Worm (Caenorhabditis elegans) whole organism, L3 larva: ENCODE data around the gene K03B8.6.

Experiments
- ZK546.5 ChIP-seq: sonication (generic microtip); optimal IDR thresholded peaks from 2 replicates; lab custom pipeline; 2017; ENCODE audit warnings: missing biosample characterization, missing genetic modification characterization
- ama-1 ChIP-seq: fragments of 150-350 bp; optimal IDR thresholded peaks from 2 replicates; lab custom pipeline; 2018
- ceh-16 ChIP-seq: sonication (generic microtip); optimal IDR thresholded peaks from 2 replicates; lab custom pipeline; 2017; ENCODE audit warnings: missing biosample characterization, missing genetic modification characterization
- ceh-28 ChIP-seq: fragments of 150-350 bp; optimal IDR thresholded peaks from 2 replicates; lab custom pipeline; 2014; ENCODE audit warnings: missing biosample characterization, missing genetic modification reagents, missing genetic modification characterization
- ceh-9 ChIP-seq: sonication (generic microtip); optimal IDR thresholded peaks from 2 replicates; lab custom pipeline; 2018; ENCODE audit warnings: missing biosample characterization, missing genetic modification characterization
- daf-12 ChIP-seq: fragments of 150-350 bp; optimal IDR thresholded peaks from 2 replicates; lab custom pipeline; 2014; ENCODE audit warnings: missing biosample characterization, missing genetic modification reagents, missing genetic modification characterization
- egl-5 ChIP-seq: fragments of 150-350 bp; optimal IDR thresholded peaks from 2 replicates; lab custom pipeline; 2017; ENCODE audit warnings: missing biosample characterization, missing genetic modification reagents, missing genetic modification characterization, inconsistent platforms
- elt-2 ChIP-seq: sonication (generic microtip); optimal IDR thresholded peaks from 2 replicates; lab custom pipeline; 2016; ENCODE audit warnings: missing genetic modification reagents, mild to moderate bottlenecking, missing genetic modification characterization, missing compliant biosample characterization
- elt-3 ChIP-seq, 3 experiments: fragments of 150-350 bp in 1 of 3; sonication (generic microtip) in 2 of 3; optimal IDR thresholded peaks; 2 replicates in 2 of 3; 4 replicates in 1 of 3; lab custom pipeline; 2014 to 2017; ENCODE audit warnings: missing biosample characterization in 3 of 3, missing genetic modification characterization in 3 of 3
- eor-1 ChIP-seq, 2 experiments: fragments of 150-350 bp; optimal IDR thresholded peaks; 2 replicates each; lab custom pipeline; 2014 to 2018; ENCODE audit warnings: missing biosample characterization in 2 of 2, missing genetic modification characterization in 2 of 2
- fkh-10 ChIP-seq: sonication (generic microtip); optimal IDR thresholded peaks from 2 replicates; lab custom pipeline; 2017; ENCODE audit warnings: missing biosample characterization, missing genetic modification reagents, missing genetic modification characterization
- fos-1 ChIP-seq: fragments of 150-350 bp; optimal IDR thresholded peaks from 2 replicates; lab custom pipeline; 2014; ENCODE audit warnings: missing biosample characterization, missing genetic modification characterization
- jun-1 ChIP-seq: fragments of 150-350 bp; optimal IDR thresholded peaks from 2 replicates; lab custom pipeline; 2014; ENCODE audit warnings: missing biosample characterization, missing genetic modification reagents, missing genetic modification characterization
- lin-15B ChIP-seq: fragments of 150-350 bp; optimal IDR thresholded peaks from 2 replicates; lab custom pipeline; 2014; ENCODE audit warnings: missing biosample characterization, missing genetic modification characterization
- mdl-1 ChIP-seq: fragments of 150-350 bp; optimal IDR thresholded peaks from 2 replicates; lab custom pipeline; 2014; ENCODE audit warnings: missing biosample characterization, missing genetic modification characterization
- mml-1 ChIP-seq: fragments of 150-350 bp; sonication (generic microtip); optimal IDR thresholded peaks from 3 replicates; lab custom pipeline; 2014; ENCODE audit warnings: missing biosample characterization, missing genetic modification characterization
- nfya-1 ChIP-seq: sonication (generic microtip); optimal IDR thresholded peaks from 2 replicates; lab custom pipeline; 2017; ENCODE audit warnings: missing genetic modification characterization, mild to moderate bottlenecking, missing compliant biosample characterization, antibody characterized with exemption, moderate library complexity; ENCODE audit not compliant: insufficient read depth
- nhr-11 ChIP-seq: fragments of 150-350 bp; optimal IDR thresholded peaks from 2 replicates; lab custom pipeline; 2014; ENCODE audit warnings: missing biosample characterization, missing genetic modification characterization
- nhr-12 ChIP-seq: fragments of 150-350 bp; optimal IDR thresholded peaks from 2 replicates; lab custom pipeline; 2014; ENCODE audit warnings: missing biosample characterization, missing genetic modification characterization
- nhr-23 ChIP-seq: fragments of 150-350 bp; optimal IDR thresholded peaks from 2 replicates; lab custom pipeline; 2014; ENCODE audit warnings: missing biosample characterization, missing genetic modification reagents, missing genetic modification characterization
- nhr-237 ChIP-seq: fragments of 150-350 bp; optimal IDR thresholded peaks from 2 replicates; lab custom pipeline; 2014; ENCODE audit warnings: missing biosample characterization, missing genetic modification characterization
- nhr-25 ChIP-seq: sonication (generic microtip); optimal IDR thresholded peaks from 2 replicates; lab custom pipeline; 2017; ENCODE audit warnings: missing biosample characterization, missing genetic modification characterization
- nhr-43 ChIP-seq: sonication (generic microtip); optimal IDR thresholded peaks from 2 replicates; lab custom pipeline; 2016; ENCODE audit warnings: mild to moderate bottlenecking, missing genetic modification characterization, missing compliant biosample characterization; ENCODE audit not compliant: poor library complexity, severe bottlenecking
- nhr-67 ChIP-seq: fragments of 150-350 bp; optimal IDR thresholded peaks from 2 replicates; lab custom pipeline; 2014; ENCODE audit warnings: missing biosample characterization, missing genetic modification characterization
- nhr-76 ChIP-seq: fragments of 150-350 bp; sonication (generic microtip); optimal IDR thresholded peaks from 5 replicates; lab custom pipeline; 2014; ENCODE audit warnings: missing biosample characterization, missing genetic modification characterization
- nhr-77 ChIP-seq: fragments of 150-350 bp; optimal IDR thresholded peaks from 2 replicates; lab custom pipeline; 2014; ENCODE audit warnings: missing biosample characterization, missing genetic modification characterization
- pha-4 ChIP-seq: fragments of 150-350 bp; optimal IDR thresholded peaks from 2 replicates; lab custom pipeline; 2014; ENCODE audit warnings: missing biosample characterization, missing genetic modification reagents, missing genetic modification characterization
- pqm-1 ChIP-seq: fragments of 150-350 bp; optimal IDR thresholded peaks from 2 replicates; lab custom pipeline; 2017; ENCODE audit warnings: missing biosample characterization, missing genetic modification characterization, inconsistent platforms
- sea-2 ChIP-seq: fragments of 150-350 bp; sonication (generic microtip); optimal IDR thresholded peaks from 4 replicates; lab custom pipeline; 2014; ENCODE audit warnings: missing biosample characterization, missing genetic modification reagents, missing genetic modification characterization
- skn-1 ChIP-seq: fragments of 150-350 bp; optimal IDR thresholded peaks from 2 replicates; lab custom pipeline; 2014; ENCODE audit warnings: missing biosample characterization, missing genetic modification characterization
- tbx-2 ChIP-seq: sonication (generic microtip); optimal IDR thresholded peaks from 2 replicates; lab custom pipeline; 2016; ENCODE audit warnings: mild to moderate bottlenecking, missing genetic modification characterization, missing compliant biosample characterization
- zag-1 ChIP-seq: fragments of 150-350 bp; optimal IDR thresholded peaks from 2 replicates; lab custom pipeline; 2014; ENCODE audit warnings: missing biosample characterization, missing genetic modification characterization
- ztf-4 ChIP-seq: fragments of 150-350 bp; optimal IDR thresholded peaks from 2 replicates; lab custom pipeline; 2014; ENCODE audit warnings: missing biosample characterization, missing genetic modification characterization

The K03B8.6 gene

DNA sequence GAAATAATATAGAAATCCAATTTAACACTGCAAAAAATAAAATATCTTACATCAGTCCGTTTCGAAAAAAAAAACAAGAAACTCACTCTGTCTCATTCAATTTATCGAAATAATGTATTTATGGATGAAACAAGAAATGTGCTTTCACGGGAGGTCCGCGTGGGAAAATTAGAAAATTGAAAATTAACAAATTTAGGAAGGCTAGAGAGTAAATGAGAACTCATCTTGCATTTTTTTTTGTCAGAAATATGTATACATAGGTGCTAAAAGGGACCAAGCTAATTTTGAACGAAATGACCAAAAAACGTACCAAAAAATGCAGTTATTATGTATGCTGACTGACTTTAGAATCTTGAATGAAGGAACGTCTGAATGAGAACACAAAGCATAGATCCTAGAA lies 17.2 kb downstream of the K03B8.6 start, which contains the start of gene T26H10.2:
Gene T26H10.2 (minus strand): TSS at position 101 of the 400 bp plus-strand sequence.
- no peak for TF ChIP-seq ama-1 (lab: Kevin White, UChicago)
- no peak for TF ChIP-seq ceh-9 (tag; lab: Kevin White, UChicago)
- TF ChIP-seq egl-5 (tag; lab: Kevin White, UChicago) = no peak
- TF ChIP-seq eor-1 (tag; optimal IDR thresholded peaks at IDR 0.05; lab: Kevin White, UChicago) = no peak
- no peak for TF ChIP-seq pha-4
- TF ChIP-seq nhr-43 (tag; lab: Kevin White, UChicago) = no peak
- no peak for TF ChIP-seq mml-1
- no peak for TF ChIP-seq skn-1
- no peak for TF ChIP-seq ceh-16 (tag; lab: Kevin White, UChicago)
- TF ChIP-seq nhr-11 (tag; lab: Kevin White, UChicago) = no peak
- TF ChIP-seq mdl-1 (tag; lab: Kevin White, UChicago) = no peak
- no peak for TF ChIP-seq jun-1 (tag; lab: Kevin White, UChicago)
- no peak for TF ChIP-seq ZK546.5 (tag; lab: Kevin White, UChicago)
- no peak for TF ChIP-seq sea-2
- no peak for TF ChIP-seq tbx-2 (tag; lab: Kevin White, UChicago)
- no peak for TF ChIP-seq ceh-28 (tag; lab: Kevin White, UChicago)
- TF ChIP-seq fos-1 = no peak
- no peak for TF ChIP-seq nhr-237
- no peak for TF ChIP-seq nhr-77 (tag; lab: Kevin White, UChicago)
- no peak for TF ChIP-seq elt-2

DNA sequence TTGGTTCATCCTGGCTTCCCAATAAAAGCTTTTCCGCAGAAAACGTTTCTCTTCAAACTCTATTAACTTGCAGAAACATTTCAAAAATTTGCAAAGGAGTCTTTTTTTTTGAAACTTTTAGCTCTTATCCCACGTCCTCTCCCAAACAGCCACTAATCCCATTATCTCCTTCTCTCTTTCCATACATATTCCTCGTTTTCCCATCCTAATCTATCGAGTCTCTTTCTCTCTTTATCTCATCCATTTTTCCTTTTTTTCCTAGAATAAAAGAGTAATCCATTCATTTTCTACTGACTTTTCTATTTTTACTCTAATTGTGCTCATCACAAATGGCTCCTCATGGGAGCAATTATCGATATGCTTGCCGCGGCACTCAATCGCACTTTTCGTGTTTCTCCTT lies 21.3 kb downstream of the K03B8.6 start:
- no peak for TF ChIP-seq zag-1 (tag; lab: Kevin White, UChicago)
- TF ChIP-seq nfya-1 = peak; percentile 9
- TF ChIP-seq tbx-2 (tag; lab: Kevin White, UChicago) = peak; percentile 42

DNA sequence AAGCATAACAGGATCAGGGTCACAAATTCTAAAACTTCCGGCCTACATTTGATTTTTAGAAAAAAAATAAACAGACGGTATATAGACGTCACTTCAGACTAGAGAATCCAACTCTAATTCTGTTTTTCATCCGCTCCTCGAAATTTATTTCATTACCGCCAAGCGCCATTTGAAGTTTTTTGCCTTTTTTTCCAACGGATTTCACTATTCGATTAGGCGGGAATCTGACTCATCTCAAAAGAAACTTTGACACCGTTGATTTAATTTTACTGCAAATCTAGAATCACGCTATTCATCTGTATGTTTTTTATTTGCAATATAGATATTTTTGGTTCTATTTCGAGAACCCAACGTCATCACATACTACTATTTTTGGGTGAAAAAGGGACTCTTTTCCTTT lies 23.4 kb downstream of the K03B8.6 start:
- TF ChIP-seq fkh-10 = peak; percentile 72
- TF ChIP-seq nfya-1 = no peak

- TF ChIP-seq tbx-2 (tag; lab: Kevin White, UChicago) (no peak), ceh-16 (tag; lab: Kevin White, UChicago) (no peak), nhr-23 (tag; lab: Kevin White, UChicago) (no peak), nhr-237 (no peak), mdl-1 (tag; lab: Kevin White, UChicago) (no peak), nhr-12 (tag; lab: Kevin White, UChicago) (no peak), pha-4 (no peak), fos-1 (no peak), jun-1 (tag; lab: Kevin White, UChicago) (no peak), eor-1 (tag; optimal IDR thresholded peaks at IDR 0.05; lab: Kevin White, UChicago) (no peak), elt-3 (tag; optimal IDR thresholded peaks at IDR 0.05; lab: Kevin White, UChicago) (no peak), fkh-10 (no peak), mml-1 (no peak), sea-2 (no peak), nfya-1 (no peak), ZK546.5 (tag; lab: Kevin White, UChicago) (no peak), nhr-25 (tag; lab: Kevin White, UChicago) (no peak), daf-12 (tag; lab: Kevin White, UChicago) (no peak), pqm-1 (tag; lab: Kevin White, UChicago) (no peak), ceh-28 (tag; lab: Kevin White, UChicago) (no peak)
Observed at ce11 chrV:11435242-11435641, 27.9 kb downstream of the K03B8.6 start.

ce11 chrV:11436407-11436806 lies 29.0 kb downstream of the K03B8.6 start:
- no peak for TF ChIP-seq nhr-43 (tag; lab: Kevin White, UChicago)
- TF ChIP-seq ztf-4 (tag; lab: Kevin White, UChicago) = no peak
- no peak for TF ChIP-seq lin-15B (tag; lab: Kevin White, UChicago)
- no peak for TF ChIP-seq nhr-67 (tag; lab: Kevin White, UChicago)
- TF ChIP-seq nfya-1 = no peak
- no peak for TF ChIP-seq ceh-28 (tag; lab: Kevin White, UChicago)
- TF ChIP-seq nhr-76 = no peak
- TF ChIP-seq daf-12 (tag; lab: Kevin White, UChicago) = no peak
- TF ChIP-seq, all 47 proteins: peak for 0
